Worm (Caenorhabditis elegans) whole organism, early embryonic: ENCODE data around the gene Y54G2A.32.

Experiments used
- B0310.2 ChIP-seq: sonication (generic microtip); optimal IDR thresholded peaks from 2 replicates; lab custom pipeline; 2016; ENCODE audit warnings: mild to moderate bottlenecking, missing genetic modification characterization, missing compliant biosample characterization
- ama-1 ChIP-seq: fragments of 150-350 bp; optimal IDR thresholded peaks from 2 replicates; lab custom pipeline; 2014
- ceh-13 ChIP-seq: fragments of 200-800 bp; sonication (Bioruptor generic); optimal IDR thresholded peaks from 2 replicates; lab custom pipeline; 2018; ENCODE audit warnings: mild to moderate bottlenecking, missing genetic modification characterization, missing compliant biosample characterization
- ceh-36 ChIP-seq: sonication (generic microtip); optimal IDR thresholded peaks from 2 replicates; lab custom pipeline; 2016; ENCODE audit warnings: missing genetic modification characterization, inconsistent platforms, missing compliant biosample characterization
- ets-7 ChIP-seq: sonication (generic microtip); optimal IDR thresholded peaks from 2 replicates; lab custom pipeline; 2016; ENCODE audit warnings: missing genotype, missing genetic modification characterization, missing compliant biosample characterization
- flt-1 ChIP-seq: fragments of 200-800 bp; sonication (Bioruptor generic); IDR thresholded peaks from 2 replicates; pipeline ENCODE4 v1.3.6; 2022; ENCODE audit warnings: missing genetic modification characterization, missing compliant biosample characterization
- hmbx-1 ChIP-seq: sonication (generic microtip); optimal IDR thresholded peaks from 2 replicates; lab custom pipeline; 2016; ENCODE audit warnings: mild to moderate bottlenecking, missing genetic modification characterization, missing compliant biosample characterization
- hmg-4 ChIP-seq: fragments of 200-800 bp; sonication (Bioruptor generic); optimal IDR thresholded peaks from 2 replicates; lab custom pipeline; 2018; ENCODE audit warnings: mild to moderate bottlenecking, missing genetic modification characterization, missing compliant biosample characterization
- hnd-1 ChIP-seq: sonication (generic microtip); optimal IDR thresholded peaks from 2 replicates; lab custom pipeline; 2016; ENCODE audit warnings: missing genetic modification characterization, missing compliant biosample characterization
- scrt-1 ChIP-seq: fragments of 200-800 bp; sonication (Bioruptor generic); IDR thresholded peaks from 2 replicates; pipeline ENCODE4 v1.3.6; 2022; ENCODE audit warnings: missing genetic modification characterization, missing compliant biosample characterization
- sea-1 ChIP-seq: fragments of 200-800 bp; sonication (Bioruptor generic); conservative IDR thresholded peaks from 2 replicates; pipeline ENCODE4 v1.3.6; 2022; ENCODE audit warnings: missing genetic modification characterization, missing compliant biosample characterization
- tbx-11 ChIP-seq: fragments of 200-800 bp; sonication (Bioruptor generic); IDR thresholded peaks from 2 replicates; pipeline ENCODE4 v1.3.6; 2022; ENCODE audit warnings: missing genetic modification characterization, missing compliant biosample characterization
- tbx-37 ChIP-seq: fragments of 200-800 bp; sonication (Bioruptor generic); conservative IDR thresholded peaks from 2 replicates; pipeline ENCODE4 v1.3.6; 2022; ENCODE audit warnings: missing genetic modification reagents, missing genetic modification characterization, missing compliant biosample characterization
- tra-4 ChIP-seq: sonication (generic microtip); optimal IDR thresholded peaks from 2 replicates; lab custom pipeline; 2017; ENCODE audit warnings: missing genetic modification characterization, missing compliant biosample characterization

DNA sequence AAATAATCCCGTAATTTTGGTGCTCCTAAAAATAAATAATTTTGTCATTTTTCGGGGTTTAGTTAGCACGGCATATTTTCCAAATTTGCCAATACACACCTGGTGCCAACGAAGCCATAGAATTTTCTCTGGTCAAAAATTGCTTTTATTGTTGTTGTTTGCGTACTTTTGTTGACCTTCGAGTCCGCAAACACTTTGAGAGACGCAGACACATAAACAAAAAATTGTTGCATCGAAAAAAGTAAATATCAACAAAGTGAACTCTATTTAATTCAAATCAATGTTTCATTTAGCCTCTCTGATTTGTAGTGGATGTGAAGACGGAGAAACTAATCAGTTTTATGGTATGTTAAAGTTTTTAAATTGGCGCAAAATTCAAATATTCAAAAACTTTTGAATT lies 42.5 kb downstream of the Y54G2A.32 start, which contains the start of gene Y54G2A.40:
- TF ChIP-seq ceh-13 (GFP tag; lab: Kevin White, UChicago) (no peak), ceh-36 (tag; lab: Kevin White, UChicago) (no peak), hmg-4 (GFP tag; lab: Kevin White, UChicago) (no peak), B0310.2 (no peak), tbx-11 (no peak), sea-1 (no peak), scrt-1 (no peak), ama-1 (lab: Kevin White, UChicago) (no peak), ets-7 (tag; lab: Kevin White, UChicago) (no peak), tbx-37 (GFP tag; lab: Robert Waterston, UW) (no peak), hnd-1 (tag; lab: Kevin White, UChicago) (no peak), hmbx-1 (tag; lab: Kevin White, UChicago) (no peak), tra-4 (tag; lab: Kevin White, UChicago) (no peak), flt-1 (GFP tag; lab: Robert Waterston, UW) (no peak)
